Worm (Caenorhabditis elegans): ENCODE measurements around the gene scl-17.

scl-17 gene

ce11 chrII:1444911-1445310 is at the start of gene scl-17:
Gene scl-17, plus strand, starts transcription at chrII:1445211.
- no peak for TF ChIP-seq F22D6.2 (tag; optimal IDR thresholded peaks at IDR 0.05)
- no peak for TF ChIP-seq let-526 (GFP tag; IDR thresholded peaks at IDR 0.05)

ce11 chrII:1397703-1398102 is 47.3 kb upstream of the scl-17 start, which contains the start of gene F54D12.8:
Gene F54D12.8, minus strand, starts transcription at chrII:1398038.
- TF ChIP-seq let-526 (GFP tag; IDR thresholded peaks at IDR 0.05) (no peak), lsl-1 (GFP tag; optimal IDR thresholded peaks at IDR 0.05) (no peak), him-1 (tag; optimal IDR thresholded peaks at IDR 0.05) (no peak), sptf-2 (GFP tag; optimal IDR thresholded peaks at IDR 0.05) (no peak), hlh-12 (tag; optimal IDR thresholded peaks at IDR 0.05) (no peak)

- TF ChIP-seq ztf-3 (GFP tag; optimal IDR thresholded peaks at IDR 0.05), result no peak
- TF ChIP-seq snpc-1.3 (tag; optimal IDR thresholded peaks at IDR 0.05; ENCODE audit: insufficient read depth), result no peak
These were observed 46.6 kb upstream of the scl-17 start, which contains the start of gene F54D12.2 for ce11 chrII:1398396-1398795. Gene F54D12.2, plus strand, starts transcription at chrII:1398696.

- TF ChIP-seq ztf-26 (tag; optimal IDR thresholded peaks at IDR 0.05) (no peak), ceh-58 (GFP tag; IDR thresholded peaks at IDR 0.05) (no peak), hmg-20 (GFP tag; IDR thresholded peaks at IDR 0.05) (no peak)
These were observed 44.9 kb upstream of the scl-17 start, which contains the start of gene F54D12.1 for ce11 chrII:1400105-1400504. Gene F54D12.1, plus strand, starts transcription at chrII:1400405.

ce11 chrII:1401474-1401873 is 43.5 kb upstream of the scl-17 start, which contains the start of gene Y51H7C.8:
Gene Y51H7C.8, plus strand, starts transcription at chrII:1401774.
- TF ChIP-seq rec-8 (tag; optimal IDR thresholded peaks at IDR 0.05), result no peak
- TF ChIP-seq ztf-18 (tag; optimal IDR thresholded peaks at IDR 0.05), result no peak
- no peak for TF ChIP-seq K12H6.12 (tag; optimal IDR thresholded peaks at IDR 0.05)
- TF ChIP-seq snpc-1.3 (tag; optimal IDR thresholded peaks at IDR 0.05; ENCODE audit: insufficient read depth), result no peak
- TF ChIP-seq ceh-100 (GFP tag; IDR thresholded peaks at IDR 0.05), result no peak
- no peak for TF ChIP-seq hsf-1 (GFP tag; IDR thresholded peaks at IDR 0.05)
- no peak for TF ChIP-seq mes-4 (tag; optimal IDR thresholded peaks at IDR 0.05)
- TF ChIP-seq die-1 (tag; optimal IDR thresholded peaks at IDR 0.05), result no peak
- no peak for TF ChIP-seq ceh-27 (GFP tag; optimal IDR thresholded peaks at IDR 0.05)
- TF ChIP-seq lsy-27 (tag; optimal IDR thresholded peaks at IDR 0.05; ENCODE audit: borderline replicate concordance, insufficient read depth), result no peak
- TF ChIP-seq akir-1 (GFP tag; optimal IDR thresholded peaks at IDR 0.05), result no peak
- no peak for TF ChIP-seq nfya-2 (GFP tag; IDR thresholded peaks at IDR 0.05)
- TF ChIP-seq ets-4 (GFP tag; optimal IDR thresholded peaks at IDR 0.05), result no peak
- TF ChIP-seq mcd-1 (GFP tag; IDR thresholded peaks at IDR 0.05), result no peak
- no peak for TF ChIP-seq ztf-3 (GFP tag; optimal IDR thresholded peaks at IDR 0.05)
- no peak for TF ChIP-seq ztf-28 (GFP tag; IDR thresholded peaks at IDR 0.05)

- TF ChIP-seq tbp1 (GFP tag; optimal IDR thresholded peaks at IDR 0.05) (peak; percentile 0), ceh-100 (GFP tag; IDR thresholded peaks at IDR 0.05) (no peak), attf-5 (GFP tag; optimal IDR thresholded peaks at IDR 0.05) (peak; percentile 13), hlh-26 (GFP tag; conservative IDR thresholded peaks at IDR 0.05) (no peak), akir-1 (GFP tag; optimal IDR thresholded peaks at IDR 0.05) (no peak), snpc-4 (GFP tag; optimal IDR thresholded peaks at IDR 0.05) (no peak), snpc-4 (tag; optimal IDR thresholded peaks at IDR 0.05) (no peak), lin-35 (GFP tag; optimal IDR thresholded peaks at IDR 0.05) (no peak), F33H1.4 (GFP tag; IDR thresholded peaks at IDR 0.05) (peak; percentile 15; the same call in 1 of the 2 replicates), mcd-1 (GFP tag; IDR thresholded peaks at IDR 0.05) (peak; percentile 74), B0336.3 (GFP tag; IDR thresholded peaks at IDR 0.05) (0 out of 2 replicates have a peak, but pooled peaks have one; percentile 33), snpc-3.4 (tag; optimal IDR thresholded peaks at IDR 0.05) (peak; percentile 22), pbrm-1 (GFP tag; IDR thresholded peaks at IDR 0.05) (peak; percentile 34; the same call in 1 of the 2 replicates), lsl-1 (GFP tag; optimal IDR thresholded peaks at IDR 0.05) (peak; percentile 31), ztf-18 (tag; optimal IDR thresholded peaks at IDR 0.05) (peak; percentile 92)
These were observed 42.8 kb upstream of the scl-17 start, which contains the start of gene Y51H7C.7 for ce11 chrII:1402167-1402619. Gene Y51H7C.7, plus strand, starts transcription at chrII:1402569.
